Worm (Caenorhabditis elegans) whole organism, mixed stage, embryonic: Measurements from ENCODE around the gene tmbi-4.
"Not testable (repeated sequence)": the region's sequence is repeated elsewhere in the genome, so short reads cannot be mapped to it uniquely, and the experiment has no call there.

Experiments used
- blmp-1 ChIP-seq: fragments of 150-350 bp; optimal IDR thresholded peaks from 2 replicates; lab custom pipeline; 2014; ENCODE audit warnings: missing biosample characterization, missing genetic modification characterization
- ceh-43 ChIP-seq: fragments of 200-800 bp; sonication (Bioruptor generic); optimal IDR thresholded peaks from 2 replicates; lab custom pipeline; 2018; ENCODE audit warnings: mild to moderate bottlenecking, missing genetic modification characterization, moderate library complexity, missing compliant biosample characterization
- mep-1 ChIP-seq: fragments of 150-350 bp; optimal IDR thresholded peaks from 2 replicates; lab custom pipeline; 2017; ENCODE audit warnings: missing biosample characterization, missing genetic modification reagents, missing genetic modification characterization, inconsistent platforms
- nhr-237 ChIP-seq: fragments of 150-350 bp; optimal IDR thresholded peaks from 2 replicates; lab custom pipeline; 2014; ENCODE audit warnings: missing biosample characterization, missing genetic modification characterization
- pha-4 ChIP-seq: fragments of 150-350 bp; optimal IDR thresholded peaks from 2 replicates; lab custom pipeline; 2018; ENCODE audit warnings: missing biosample characterization, missing genetic modification reagents, missing genetic modification characterization
- snpc-4 ChIP-seq: fragments of 150-350 bp; optimal IDR thresholded peaks from 2 replicates; lab custom pipeline; 2014; ENCODE audit warnings: missing biosample characterization, missing genetic modification characterization
- unc-39 ChIP-seq: fragments of 150-350 bp; optimal IDR thresholded peaks from 2 replicates; lab custom pipeline; 2014; ENCODE audit warnings: missing biosample characterization, missing genetic modification characterization
- zip-8 ChIP-seq: fragments of 150-350 bp; optimal IDR thresholded peaks from 2 replicates; lab custom pipeline; 2014; ENCODE audit warnings: missing biosample characterization, missing genetic modification characterization

DNA sequence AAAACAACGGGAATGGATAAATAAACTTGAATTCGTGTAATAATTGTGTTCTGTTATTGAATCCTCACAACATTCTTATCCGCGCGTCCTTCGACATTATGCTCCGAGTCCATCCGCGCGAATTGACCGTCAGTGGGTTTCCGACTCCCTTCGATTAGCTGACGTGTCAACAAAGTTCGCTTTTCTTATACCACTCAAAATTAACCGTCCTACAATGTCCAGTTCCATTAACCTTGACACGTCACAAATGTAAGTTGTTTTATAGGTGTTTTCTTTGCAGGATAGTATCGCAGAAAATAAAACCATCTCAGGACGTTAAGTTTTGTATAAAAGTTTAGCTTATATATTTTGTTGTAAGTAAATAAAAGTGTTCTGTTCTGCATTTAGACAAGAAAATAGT lies 53.0 kb downstream of the tmbi-4 start, which contains the start of gene crb-3:
- not testable (repeated sequence) for TF ChIP-seq mep-1; snpc-4 (tag; lab: Kevin White, UChicago); unc-39 (tag; lab: Kevin White, UChicago); pha-4 (tag; lab: Kevin White, UChicago); zip-8 (tag; lab: Kevin White, UChicago); nhr-237 (tag; lab: Kevin White, UChicago); blmp-1 (tag; lab: Kevin White, UChicago); ceh-43 (GFP tag; lab: Kevin White, UChicago)
